Worm (Caenorhabditis elegans): ENCODE measurements around the gene R10F2.6.

The R10F2.6 gene

ce11 chrIII:2910606-2911005 is 33.3 kb downstream of the R10F2.6 start, which contains the start of gene cdh-1:
Gene cdh-1, plus strand, starts transcription at chrIII:2910906.
- TF ChIP-seq nhr-90 (tag; optimal IDR thresholded peaks at IDR 0.05) (no peak), bed-2 (GFP tag; IDR thresholded peaks at IDR 0.05) (no peak), ceh-79 (tag; optimal IDR thresholded peaks at IDR 0.05) (no peak)

ce11 chrIII:2908859-2909258 is 35.0 kb downstream of the R10F2.6 start:
- TF ChIP-seq ama-1 (optimal IDR thresholded peaks at IDR 0.05): no peak
- TF ChIP-seq ama-1 (GFP tag; optimal IDR thresholded peaks at IDR 0.05): no peak
- no peak for TF ChIP-seq somi-1 (GFP tag; optimal IDR thresholded peaks at IDR 0.05)
- no peak for TF ChIP-seq Y79H2A.3 (GFP tag; conservative IDR thresholded peaks at IDR 0.05)
- no peak for TF ChIP-seq nfya-2 (GFP tag; IDR thresholded peaks at IDR 0.05)
- TF ChIP-seq him-1 (tag; optimal IDR thresholded peaks at IDR 0.05): no peak

ce11 chrIII:2907819-2908218 is 36.1 kb downstream of the R10F2.6 start:
- TF ChIP-seq B0261.1 (tag; optimal IDR thresholded peaks at IDR 0.05) (no peak), F49E8.2 (tag; optimal IDR thresholded peaks at IDR 0.05; ENCODE audit: insufficient read depth) (no peak), let-607 (tag; optimal IDR thresholded peaks at IDR 0.05) (no peak), sdz-38 (tag; optimal IDR thresholded peaks at IDR 0.05) (no peak), aptf-3 (GFP tag; IDR thresholded peaks at IDR 0.05) (no peak), hmg-20 (GFP tag; IDR thresholded peaks at IDR 0.05) (no peak), F23B12.7 (tag; optimal IDR thresholded peaks at IDR 0.05; ENCODE audit: insufficient read depth) (no peak), athp-1 (tag; optimal IDR thresholded peaks at IDR 0.05) (no peak), egrh-3 (GFP tag; IDR thresholded peaks at IDR 0.05) (no peak), snpc-3.4 (tag; optimal IDR thresholded peaks at IDR 0.05) (no peak), D2030.7 (GFP tag; IDR thresholded peaks at IDR 0.05) (no peak), chd-7 (tag; optimal IDR thresholded peaks at IDR 0.05) (no peak), dpl-1 (GFP tag; optimal IDR thresholded peaks at IDR 0.05) (no peak), mel-28 (tag; optimal IDR thresholded peaks at IDR 0.05; ENCODE audit: borderline replicate concordance) (no peak), attf-6 (GFP tag; IDR thresholded peaks at IDR 0.05) (no peak), cebp-1 (GFP tag; IDR thresholded peaks at IDR 0.05) (no peak), cebp-1 (tag; optimal IDR thresholded peaks at IDR 0.05) (no peak), ceh-40 (GFP tag; IDR thresholded peaks at IDR 0.05) (no peak), nfyb-1 (GFP tag; IDR thresholded peaks at IDR 0.05) (no peak), egl-44 (GFP tag; IDR thresholded peaks at IDR 0.05) (no peak), F52B5.7 (tag; optimal IDR thresholded peaks at IDR 0.05) (no peak)

- TF ChIP-seq madf-8 (GFP tag; conservative IDR thresholded peaks at IDR 0.05) (no peak), sdz-38 (tag; optimal IDR thresholded peaks at IDR 0.05) (no peak), Y53F4B.3 (GFP tag; IDR thresholded peaks at IDR 0.05) (no peak), lsy-27 (tag; optimal IDR thresholded peaks at IDR 0.05; ENCODE audit: borderline replicate concordance, insufficient read depth) (no peak), nhr-179 (tag; optimal IDR thresholded peaks at IDR 0.05) (no peak), hmg-1.2 (GFP tag; IDR thresholded peaks at IDR 0.05) (peak; percentile 85)
Measured at ce11 chrIII:2904164-2904563, 39.7 kb downstream of the R10F2.6 start.

All from whole organism, young adult.